Fruit fly (Drosophila melanogaster): ENCODE data around the gene CG34303.

CG34303 gene

DNA sequence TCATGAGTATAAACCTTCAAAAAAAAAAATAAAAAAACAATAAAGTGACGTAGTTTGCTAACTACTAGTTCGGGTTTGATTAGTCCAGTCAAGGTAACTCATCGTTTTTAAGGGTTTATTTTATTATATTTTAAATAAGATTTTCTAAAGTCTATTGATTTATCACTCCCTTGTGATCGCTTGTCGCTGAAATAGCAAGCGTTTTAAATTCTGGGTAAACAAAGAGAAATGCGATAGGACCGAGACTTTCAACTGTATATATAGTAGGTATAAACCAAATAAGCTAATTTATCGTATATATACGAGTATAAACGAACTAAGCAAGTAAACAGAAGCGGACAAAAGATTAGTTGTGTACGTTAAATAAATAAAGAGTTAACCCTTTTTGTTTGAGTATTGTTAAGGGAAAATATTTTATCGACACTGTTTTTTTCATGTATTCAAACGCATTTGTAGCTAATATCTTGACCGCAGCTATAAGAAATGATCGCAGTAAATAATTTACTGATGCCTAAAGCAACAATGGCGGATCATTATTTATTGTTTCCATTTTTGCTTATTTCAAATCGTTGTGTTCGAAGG, 16.9 kb upstream of the CG34303 start:
- no peak for TF ChIP-seq N (GFP tag; optimal IDR thresholded peaks at IDR 0.05)
- peak; percentile 63 for TF ChIP-seq OdsH (GFP tag; optimal IDR thresholded peaks at IDR 0.05)
- peak; percentile 23 for TF ChIP-seq CrebA (GFP tag; optimal IDR thresholded peaks at IDR 0.05; ENCODE audit: borderline replicate concordance)
- peak; percentile 35 for TF ChIP-seq h (GFP tag; optimal IDR thresholded peaks at IDR 0.05)
- no peak for TF ChIP-seq Mio (GFP tag; optimal IDR thresholded peaks at IDR 0.05)
- no peak for TF ChIP-seq Dif (GFP tag; optimal IDR thresholded peaks at IDR 0.05; ENCODE audit: partially characterized antibody)
- TF ChIP-seq jim (GFP tag; optimal IDR thresholded peaks at IDR 0.05): no peak
- TF ChIP-seq Vsx2 (GFP tag; optimal IDR thresholded peaks at IDR 0.05; ENCODE audit: partially characterized antibody): no peak
- TF ChIP-seq rgr (GFP tag; optimal IDR thresholded peaks at IDR 0.05): peak; percentile 51
- peak; percentile 33 for TF ChIP-seq psq (GFP tag; optimal IDR thresholded peaks at IDR 0.05)
- no peak for TF ChIP-seq usp (GFP tag; optimal IDR thresholded peaks at IDR 0.05)
- TF ChIP-seq CG9705 (GFP tag; optimal IDR thresholded peaks at IDR 0.05): no peak
- TF ChIP-seq sage (GFP tag; optimal IDR thresholded peaks at IDR 0.05): no peak
- TF ChIP-seq tai (GFP tag; optimal IDR thresholded peaks at IDR 0.05): no peak
- no peak for TF ChIP-seq sv (GFP tag; optimal IDR thresholded peaks at IDR 0.05)
- TF ChIP-seq br (GFP tag; optimal IDR thresholded peaks at IDR 0.05): peak; percentile 15
- no peak for TF ChIP-seq pan (optimal IDR thresholded peaks at IDR 0.05)
- no peak for TF ChIP-seq Dfd (GFP tag; optimal IDR thresholded peaks at IDR 0.05)
- TF ChIP-seq CG32264 (GFP tag; optimal IDR thresholded peaks at IDR 0.05): peak; percentile 72
- peak; percentile 52 for TF ChIP-seq Hr83 (GFP tag; optimal IDR thresholded peaks at IDR 0.05; ENCODE audit: poor library complexity, severe bottlenecking)
- no peak for TF ChIP-seq lola (GFP tag; optimal IDR thresholded peaks at IDR 0.05)
- TF ChIP-seq Myc (optimal IDR thresholded peaks at IDR 0.05): no peak
- peak; percentile 65 for TF ChIP-seq ey (GFP tag; optimal IDR thresholded peaks at IDR 0.05)
- peak; percentile 56 for TF ChIP-seq fru (GFP tag; optimal IDR thresholded peaks at IDR 0.05)
- peak; percentile 61 for TF ChIP-seq Sp1 (GFP tag; optimal IDR thresholded peaks at IDR 0.05)
- TF ChIP-seq foxo (GFP tag; optimal IDR thresholded peaks at IDR 0.05): peak in 1 of 2 experiments; percentile 65
- TF ChIP-seq Abd-B (GFP tag; optimal IDR thresholded peaks at IDR 0.05): no peak
- TF ChIP-seq dmrt93B (GFP tag; optimal IDR thresholded peaks at IDR 0.05): peak; percentile 57
- no peak for TF ChIP-seq Rel (GFP tag; optimal IDR thresholded peaks at IDR 0.05)
- no peak for TF ChIP-seq Rel (tag; optimal IDR thresholded peaks at IDR 0.05)
- TF ChIP-seq dl (GFP tag; optimal IDR thresholded peaks at IDR 0.05; ENCODE audit: insufficient read depth in 1 of 2, partially characterized antibody in 2 of 2): no peak
- TF ChIP-seq brk (GFP tag; optimal IDR thresholded peaks at IDR 0.05): no peak
- peak; percentile 57 for TF ChIP-seq woc (GFP tag; optimal IDR thresholded peaks at IDR 0.05)
- TF ChIP-seq Hr78 (GFP tag; optimal IDR thresholded peaks at IDR 0.05): no peak
- peak; percentile 58 for TF ChIP-seq Jra (GFP tag; optimal IDR thresholded peaks at IDR 0.05)
- TF ChIP-seq dsf (GFP tag; optimal IDR thresholded peaks at IDR 0.05; ENCODE audit: borderline replicate concordance): no peak
- TF ChIP-seq GATAd (GFP tag; optimal IDR thresholded peaks at IDR 0.05): no peak
- TF ChIP-seq Hnf4 (GFP tag; optimal IDR thresholded peaks at IDR 0.05): peak; percentile 20
- TF ChIP-seq HLH106 (tag; optimal IDR thresholded peaks at IDR 0.05): peak; percentile 59

DNA sequence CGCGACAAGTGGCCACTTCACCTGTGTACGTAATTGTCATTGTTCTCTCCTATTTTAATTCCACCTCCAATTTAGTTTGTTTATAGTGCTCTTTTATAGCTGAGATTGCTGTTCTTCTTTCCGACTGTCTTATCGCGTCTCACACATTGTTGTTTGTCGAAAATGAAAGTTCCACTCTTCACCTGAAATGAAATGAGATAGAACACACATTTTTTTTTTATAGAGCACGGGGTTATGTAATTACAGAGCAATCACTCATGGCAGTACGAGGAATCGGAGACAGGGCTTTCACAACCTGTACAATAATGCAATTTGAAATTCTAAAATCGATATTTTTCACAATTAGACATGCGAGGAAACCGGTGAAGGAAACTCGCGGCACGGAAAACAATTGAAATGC, 15.6 kb upstream of the CG34303 start:
- TF ChIP-seq h (GFP tag; optimal IDR thresholded peaks at IDR 0.05) (no peak), Sp1 (GFP tag; optimal IDR thresholded peaks at IDR 0.05) (no peak), usp (GFP tag; optimal IDR thresholded peaks at IDR 0.05) (no peak), N (GFP tag; optimal IDR thresholded peaks at IDR 0.05) (no peak), Hr83 (GFP tag; optimal IDR thresholded peaks at IDR 0.05; ENCODE audit: poor library complexity, severe bottlenecking) (no peak), tai (GFP tag; optimal IDR thresholded peaks at IDR 0.05) (no peak), dl (GFP tag; optimal IDR thresholded peaks at IDR 0.05; ENCODE audit: insufficient read depth in 1 of 2, partially characterized antibody in 2 of 2) (no peak), Vsx2 (GFP tag; optimal IDR thresholded peaks at IDR 0.05; ENCODE audit: partially characterized antibody) (no peak), OdsH (GFP tag; optimal IDR thresholded peaks at IDR 0.05) (no peak), Hnf4 (GFP tag; optimal IDR thresholded peaks at IDR 0.05) (no peak), CG32264 (GFP tag; optimal IDR thresholded peaks at IDR 0.05) (no peak), pan (optimal IDR thresholded peaks at IDR 0.05) (no peak), foxo (GFP tag; optimal IDR thresholded peaks at IDR 0.05) (no peak), CrebA (GFP tag; optimal IDR thresholded peaks at IDR 0.05; ENCODE audit: borderline replicate concordance) (no peak), dmrt93B (GFP tag; optimal IDR thresholded peaks at IDR 0.05) (no peak)
